Worm (Caenorhabditis elegans) whole organism, L3 larva: ENCODE data around the gene C53A5.11.

Source experiments
- R02D3.7 ChIP-seq: fragments of 150-350 bp; optimal IDR thresholded peaks from 2 replicates; lab custom pipeline; 2014; ENCODE audit warnings: missing biosample characterization, missing genetic modification characterization
- ZK546.5 ChIP-seq: sonication (generic microtip); optimal IDR thresholded peaks from 2 replicates; lab custom pipeline; 2017; ENCODE audit warnings: missing biosample characterization, missing genetic modification characterization
- ceh-16 ChIP-seq: sonication (generic microtip); optimal IDR thresholded peaks from 2 replicates; lab custom pipeline; 2017; ENCODE audit warnings: missing biosample characterization, missing genetic modification characterization
- ceh-28 ChIP-seq: fragments of 150-350 bp; optimal IDR thresholded peaks from 2 replicates; lab custom pipeline; 2014; ENCODE audit warnings: missing biosample characterization, missing genetic modification reagents, missing genetic modification characterization
- daf-12 ChIP-seq: fragments of 150-350 bp; optimal IDR thresholded peaks from 2 replicates; lab custom pipeline; 2014; ENCODE audit warnings: missing biosample characterization, missing genetic modification reagents, missing genetic modification characterization
- egl-27 ChIP-seq: sonication (generic microtip); optimal IDR thresholded peaks from 4 replicates; lab custom pipeline; 2017; ENCODE audit warnings: missing biosample characterization, missing genetic modification reagents, missing genetic modification characterization
- egl-5 ChIP-seq: fragments of 150-350 bp; optimal IDR thresholded peaks from 2 replicates; lab custom pipeline; 2017; ENCODE audit warnings: missing biosample characterization, missing genetic modification reagents, missing genetic modification characterization, inconsistent platforms
- elt-1 ChIP-seq: fragments of 150-350 bp; optimal IDR thresholded peaks from 2 replicates; lab custom pipeline; 2014; ENCODE audit warnings: missing biosample characterization, missing genetic modification characterization
- elt-2 ChIP-seq: sonication (generic microtip); optimal IDR thresholded peaks from 2 replicates; lab custom pipeline; 2016; ENCODE audit warnings: missing genetic modification reagents, mild to moderate bottlenecking, missing genetic modification characterization, missing compliant biosample characterization
- hmg-11 ChIP-seq: sonication (generic microtip); optimal IDR thresholded peaks from 2 replicates; lab custom pipeline; 2016; ENCODE audit warnings: missing genetic modification characterization, missing compliant biosample characterization
- lin-15B ChIP-seq: fragments of 150-350 bp; optimal IDR thresholded peaks from 2 replicates; lab custom pipeline; 2014; ENCODE audit warnings: missing biosample characterization, missing genetic modification characterization
- lin-39 ChIP-seq: fragments of 150-350 bp; optimal IDR thresholded peaks from 2 replicates; lab custom pipeline; 2018; ENCODE audit warnings: missing biosample characterization, missing genetic modification reagents, missing genetic modification characterization
- lsy-12 ChIP-seq: sonication (generic microtip); optimal IDR thresholded peaks from 2 replicates; lab custom pipeline; 2016; ENCODE audit warnings: mild to moderate bottlenecking, missing genetic modification characterization, missing compliant biosample characterization
- nfya-1 ChIP-seq: sonication (generic microtip); optimal IDR thresholded peaks from 2 replicates; lab custom pipeline; 2017; ENCODE audit warnings: missing genetic modification characterization, mild to moderate bottlenecking, missing compliant biosample characterization, antibody characterized with exemption, moderate library complexity; ENCODE audit not compliant: insufficient read depth
- nhr-11 ChIP-seq: fragments of 150-350 bp; optimal IDR thresholded peaks from 2 replicates; lab custom pipeline; 2014; ENCODE audit warnings: missing biosample characterization, missing genetic modification characterization
- nhr-25 ChIP-seq: sonication (generic microtip); optimal IDR thresholded peaks from 2 replicates; lab custom pipeline; 2017; ENCODE audit warnings: missing biosample characterization, missing genetic modification characterization
- nhr-28 ChIP-seq: fragments of 150-350 bp; optimal IDR thresholded peaks from 2 replicates; lab custom pipeline; 2014; ENCODE audit warnings: missing biosample characterization, missing genetic modification characterization
- nhr-43 ChIP-seq: sonication (generic microtip); optimal IDR thresholded peaks from 2 replicates; lab custom pipeline; 2016; ENCODE audit warnings: mild to moderate bottlenecking, missing genetic modification characterization, missing compliant biosample characterization; ENCODE audit not compliant: poor library complexity, severe bottlenecking
- nhr-67 ChIP-seq: fragments of 150-350 bp; optimal IDR thresholded peaks from 2 replicates; lab custom pipeline; 2014; ENCODE audit warnings: missing biosample characterization, missing genetic modification characterization
- nhr-77 ChIP-seq: fragments of 150-350 bp; optimal IDR thresholded peaks from 2 replicates; lab custom pipeline; 2014; ENCODE audit warnings: missing biosample characterization, missing genetic modification characterization
- pha-4 ChIP-seq: fragments of 150-350 bp; optimal IDR thresholded peaks from 2 replicates; lab custom pipeline; 2014; ENCODE audit warnings: missing biosample characterization, missing genetic modification reagents, missing genetic modification characterization
- pqm-1 ChIP-seq: fragments of 150-350 bp; optimal IDR thresholded peaks from 2 replicates; lab custom pipeline; 2017; ENCODE audit warnings: missing biosample characterization, missing genetic modification characterization, inconsistent platforms
- sea-2 ChIP-seq: fragments of 150-350 bp; sonication (generic microtip); optimal IDR thresholded peaks from 4 replicates; lab custom pipeline; 2014; ENCODE audit warnings: missing biosample characterization, missing genetic modification reagents, missing genetic modification characterization
- skn-1 ChIP-seq: fragments of 150-350 bp; optimal IDR thresholded peaks from 2 replicates; lab custom pipeline; 2014; ENCODE audit warnings: missing biosample characterization, missing genetic modification characterization
- snpc-4 ChIP-seq: fragments of 150-350 bp; optimal IDR thresholded peaks from 2 replicates; lab custom pipeline; 2014; ENCODE audit warnings: missing biosample characterization, missing genetic modification characterization
- tbx-2 ChIP-seq: sonication (generic microtip); optimal IDR thresholded peaks from 2 replicates; lab custom pipeline; 2016; ENCODE audit warnings: mild to moderate bottlenecking, missing genetic modification characterization, missing compliant biosample characterization
- unc-39 ChIP-seq: sonication (generic microtip); optimal IDR thresholded peaks from 4 replicates; lab custom pipeline; 2017; ENCODE audit warnings: missing biosample characterization, missing genetic modification characterization
- zag-1 ChIP-seq: fragments of 150-350 bp; optimal IDR thresholded peaks from 2 replicates; lab custom pipeline; 2014; ENCODE audit warnings: missing biosample characterization, missing genetic modification characterization
- ztf-11 ChIP-seq: fragments of 150-350 bp; optimal IDR thresholded peaks from 2 replicates; lab custom pipeline; 2014; ENCODE audit warnings: missing biosample characterization, missing genetic modification characterization

Gene C53A5.11

DNA sequence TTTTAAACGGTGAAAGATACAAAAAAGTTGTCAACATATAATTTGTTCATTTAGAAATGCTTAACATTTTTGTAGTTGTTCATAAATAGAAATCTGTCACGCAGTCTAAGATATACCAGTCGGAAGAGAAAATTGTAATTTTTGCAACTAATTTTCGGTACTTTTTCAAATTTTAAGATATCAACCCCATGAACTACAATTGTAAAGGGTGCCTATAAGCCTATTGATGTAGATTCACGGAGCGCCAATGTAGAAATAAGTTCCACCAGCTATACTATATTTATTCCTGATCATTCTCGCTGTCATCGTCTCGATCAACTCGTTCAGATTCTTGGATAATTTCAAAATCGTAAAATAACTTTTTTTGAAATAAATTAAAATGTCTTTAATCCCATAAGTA is 32.3 kb downstream of the C53A5.11 start:
- TF ChIP-seq lin-39 (tag; lab: Kevin White, UChicago) = no peak
- TF ChIP-seq ztf-11 (tag; lab: Kevin White, UChicago) = no peak
- peak; percentile 3 for TF ChIP-seq elt-2 (tag; lab: Kevin White, UChicago)
- TF ChIP-seq skn-1 = no peak
- no peak for TF ChIP-seq ZK546.5 (tag; lab: Kevin White, UChicago)
- TF ChIP-seq R02D3.7 (tag; lab: Kevin White, UChicago) = no peak
- TF ChIP-seq elt-1 = no peak
- TF ChIP-seq lin-15B (tag; lab: Kevin White, UChicago) = no peak

ce11 chrV:14595984-14596383 is 33.3 kb downstream of the C53A5.11 start:
- TF ChIP-seq elt-2 (tag; lab: Kevin White, UChicago) (peak; percentile 72), unc-39 (tag; lab: Kevin White, UChicago) (no peak), ceh-28 (tag; lab: Kevin White, UChicago) (no peak), lin-39 (tag; lab: Kevin White, UChicago) (no peak), nhr-11 (tag; lab: Kevin White, UChicago) (no peak)
- TF ChIP-seq, all 47 proteins: peak for 1

ce11 chrV:14597005-14597680 is 34.5 kb downstream of the C53A5.11 start, which contains the start of gene pes-9:
Gene pes-9, minus strand, starts transcription at chrV:14597034.
- TF ChIP-seq pqm-1 (tag; lab: Kevin White, UChicago) (peak; percentile 24), elt-2 (tag; lab: Kevin White, UChicago) (peak; percentile 68), ceh-16 (tag; lab: Kevin White, UChicago) (no peak), pha-4 (tag; lab: Kevin White, UChicago) (no peak), nhr-11 (tag; lab: Kevin White, UChicago) (no peak)

- TF ChIP-seq egl-5 (tag; lab: Kevin White, UChicago) (peak; percentile 5), nhr-67 (no peak), nhr-25 (tag; lab: Kevin White, UChicago) (peak; percentile 37), nhr-77 (tag; lab: Kevin White, UChicago) (no peak), pha-4 (tag; lab: Kevin White, UChicago) (no peak), elt-2 (tag; lab: Kevin White, UChicago) (peak; percentile 16), pqm-1 (tag; lab: Kevin White, UChicago) (peak; percentile 16), tbx-2 (no peak), nhr-11 (tag; lab: Kevin White, UChicago) (no peak), ztf-11 (tag; lab: Kevin White, UChicago) (no peak), nhr-28 (tag; lab: Kevin White, UChicago) (no peak), ceh-16 (tag; lab: Kevin White, UChicago) (no peak), snpc-4 (tag; lab: Kevin White, UChicago) (peak; percentile 51), lin-15B (tag; lab: Kevin White, UChicago) (peak; percentile 65), ZK546.5 (tag; lab: Kevin White, UChicago) (no peak), lin-39 (tag; lab: Kevin White, UChicago) (peak; percentile 31), hmg-11 (tag; lab: Kevin White, UChicago) (peak; percentile 44), nfya-1 (tag; lab: Kevin White, UChicago) (peak; percentile 44)
Observed at ce11 chrV:14597681-14598184, 35.0 kb downstream of the C53A5.11 start, which contains the start of gene R11H6.2. Gene R11H6.2, plus strand, starts transcription at chrV:14598006.

DNA sequence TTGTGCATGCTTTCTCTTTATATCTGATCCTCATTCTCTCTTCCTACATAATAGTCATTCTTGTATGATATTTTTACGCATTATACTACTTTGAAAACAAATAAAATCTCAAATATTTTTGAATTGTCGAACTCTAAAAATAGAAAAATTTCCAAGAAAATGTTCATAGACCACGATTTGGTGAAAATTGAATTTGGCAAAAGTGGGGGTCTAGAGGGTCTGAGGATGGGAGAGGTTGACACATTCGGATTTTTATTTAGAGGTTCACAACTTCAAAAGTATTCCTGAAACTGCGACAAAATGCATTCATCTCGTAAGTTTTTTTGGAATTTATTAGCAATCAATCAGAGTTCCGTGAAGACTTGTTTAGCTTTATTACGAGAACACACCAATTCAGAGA is 37.3 kb downstream of the C53A5.11 start, which contains the start of gene glb-22:
TSS of gene glb-22 (plus strand) at position 301 of the 400 bp plus-strand sequence.
- no peak for TF ChIP-seq nhr-43
- no peak for TF ChIP-seq daf-12 (tag; lab: Kevin White, UChicago)
- no peak for TF ChIP-seq skn-1
- no peak for TF ChIP-seq nhr-77 (tag; lab: Kevin White, UChicago)

- TF ChIP-seq zag-1 (tag; lab: Kevin White, UChicago) (no peak), elt-1 (peak; percentile 66), pha-4 (tag; lab: Kevin White, UChicago) (no peak), nhr-28 (tag; lab: Kevin White, UChicago) (no peak), elt-2 (tag; lab: Kevin White, UChicago) (no peak), egl-27 (tag; lab: Kevin White, UChicago) (no peak), lsy-12 (tag; lab: Kevin White, UChicago) (no peak), sea-2 (GFP tag; lab: Kevin White, UChicago) (no peak), nhr-43 (no peak)
Observed at ce11 chrV:14603755-14604154, 41.1 kb downstream of the C53A5.11 start.
